Fruit fly (Drosophila melanogaster): Measurements from ENCODE around the gene Cpr.

- TF ChIP-seq CTCF (optimal IDR thresholded peaks at IDR 0.05) (no peak), CG8478 (optimal IDR thresholded peaks at IDR 0.05) (no peak)
Observed at dm6 chr2L:6367478-6367932, 28.9 kb downstream of the Cpr start, which contains the start of gene Nepl4.

Measured in S2 (cell line).